Fruit fly (Drosophila melanogaster): ENCODE measurements around the gene Dop1R2.
A peak's percentile ranks its signal among the peaks of the same experiment; 100 is the strongest.

Dop1R2 gene

DNA sequence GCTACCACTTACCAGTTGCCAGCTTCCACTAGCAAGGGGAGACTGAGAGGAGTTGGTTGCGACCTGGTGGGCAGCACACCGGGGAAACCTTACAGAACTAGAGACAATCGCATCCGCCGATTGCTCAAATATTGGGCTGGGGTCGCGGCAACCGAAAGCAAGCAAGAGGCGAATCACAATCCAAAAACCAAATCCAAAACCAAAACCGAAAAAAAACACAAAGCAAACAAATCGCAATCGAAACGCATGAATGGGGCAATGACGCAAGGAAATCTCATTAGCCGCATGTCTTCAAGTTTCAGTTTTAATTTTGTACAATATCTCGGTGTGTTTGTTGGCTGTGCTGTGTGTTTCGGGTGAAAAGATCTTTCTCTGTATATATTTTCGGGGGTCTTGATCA is 29.4 kb upstream of the Dop1R2 start, which contains the start of gene Obp99c:
TSS of gene Obp99c (minus strand) at position 101 of the 400 bp plus-strand sequence.
- TF ChIP-seq toe (GFP tag; optimal IDR thresholded peaks at IDR 0.05) (no peak), bab1 (GFP tag; optimal IDR thresholded peaks at IDR 0.05) (no peak), CG33017 (tag; optimal IDR thresholded peaks at IDR 0.05) (no peak), CG1620 (GFP tag; optimal IDR thresholded peaks at IDR 0.05) (no peak), Mnt (GFP tag; optimal IDR thresholded peaks at IDR 0.05) (no peak), CG11617 (GFP tag; optimal IDR thresholded peaks at IDR 0.05) (no peak), Clk (GFP tag; optimal IDR thresholded peaks at IDR 0.05) (no peak), CG7045 (GFP tag; optimal IDR thresholded peaks at IDR 0.05) (no peak), tj (GFP tag; optimal IDR thresholded peaks at IDR 0.05) (no peak)

dm6 chr3R:29686698-29687097 is 26.9 kb upstream of the Dop1R2 start:
- TF ChIP-seq toe (GFP tag; optimal IDR thresholded peaks at IDR 0.05) = no peak
- TF ChIP-seq cic (GFP tag; optimal IDR thresholded peaks at IDR 0.05) = no peak
- TF ChIP-seq CG33017 (tag; optimal IDR thresholded peaks at IDR 0.05) = no peak
- no peak for TF ChIP-seq CG5204 (GFP tag; optimal IDR thresholded peaks at IDR 0.05)
- no peak for TF ChIP-seq CG12768 (GFP tag; optimal IDR thresholded peaks at IDR 0.05)
- TF ChIP-seq cnc (optimal IDR thresholded peaks at IDR 0.05) = no peak
- TF ChIP-seq CG14711 (tag; optimal IDR thresholded peaks at IDR 0.05) = no peak
- no peak for TF ChIP-seq Crg-1 (GFP tag; optimal IDR thresholded peaks at IDR 0.05)
- no peak for TF ChIP-seq CG7101 (tag; optimal IDR thresholded peaks at IDR 0.05)
- TF ChIP-seq Clk (GFP tag; optimal IDR thresholded peaks at IDR 0.05) = no peak
- TF ChIP-seq Hr96 (GFP tag; optimal IDR thresholded peaks at IDR 0.05) = no peak
- no peak for TF ChIP-seq Mnt (GFP tag; optimal IDR thresholded peaks at IDR 0.05)
- TF ChIP-seq kay (GFP tag; ENCODE audit: borderline replicate concordance) = no peak
- TF ChIP-seq bab1 (GFP tag; optimal IDR thresholded peaks at IDR 0.05) = no peak
- TF ChIP-seq CG1620 (GFP tag; optimal IDR thresholded peaks at IDR 0.05) = no peak

- TF ChIP-seq ovo (GFP tag; optimal IDR thresholded peaks at IDR 0.05) = no peak
- TF ChIP-seq CG12768 (GFP tag; optimal IDR thresholded peaks at IDR 0.05) = peak; percentile 48
These were observed 22.4 kb upstream of the Dop1R2 start, which contains the start of the genes CG7582 and Gycalpha99B for dm6 chr3R:29682152-29682600. CG7582 (minus strand) TSS chr3R:29682278. Gycalpha99B (plus strand) TSS chr3R:29682503.

DNA sequence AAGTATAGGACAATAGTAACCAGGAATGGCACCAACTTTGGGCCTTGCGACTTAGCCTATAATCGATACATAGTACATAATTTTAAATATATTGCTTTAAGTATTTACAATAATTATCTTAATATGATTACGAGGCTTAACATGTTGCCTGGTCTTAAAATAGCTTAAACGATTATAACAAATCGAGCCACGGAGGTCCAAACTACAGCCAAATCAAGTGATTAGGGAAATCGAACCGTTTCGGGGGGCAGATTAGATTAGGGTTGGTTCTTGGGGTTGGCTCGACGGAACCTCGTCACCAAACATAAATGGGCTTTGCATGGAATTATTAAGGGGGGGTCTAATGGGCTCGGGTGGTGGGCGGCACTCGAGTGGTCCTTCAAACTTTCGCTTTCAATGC is 21.5 kb upstream of the Dop1R2 start:
- no peak for TF ChIP-seq ovo (GFP tag; optimal IDR thresholded peaks at IDR 0.05)
- no peak for TF ChIP-seq CG33017 (tag; optimal IDR thresholded peaks at IDR 0.05)
- TF ChIP-seq cnc (optimal IDR thresholded peaks at IDR 0.05) = no peak
- no peak for TF ChIP-seq CG7101 (tag; optimal IDR thresholded peaks at IDR 0.05)
- TF ChIP-seq Crg-1 (GFP tag; optimal IDR thresholded peaks at IDR 0.05) = no peak
- TF ChIP-seq CG14711 (tag; optimal IDR thresholded peaks at IDR 0.05) = no peak
- TF ChIP-seq tj (GFP tag; optimal IDR thresholded peaks at IDR 0.05) = no peak
- no peak for TF ChIP-seq Mnt (GFP tag; optimal IDR thresholded peaks at IDR 0.05)
- TF ChIP-seq CG1620 (GFP tag; optimal IDR thresholded peaks at IDR 0.05) = no peak
- no peak for TF ChIP-seq bab1 (GFP tag; optimal IDR thresholded peaks at IDR 0.05)
- no peak for TF ChIP-seq CG5204 (GFP tag; optimal IDR thresholded peaks at IDR 0.05)

dm6 chr3R:29675333-29675732 is 15.5 kb upstream of the Dop1R2 start, which contains the start of the genes Bub3 and Cap-D2:
Bub3 (minus strand) TSS chr3R:29675421.
Cap-D2 (plus strand) TSS chr3R:29675651.
- TF ChIP-seq cic (GFP tag; optimal IDR thresholded peaks at IDR 0.05) = no peak
- TF ChIP-seq CG33017 (tag; optimal IDR thresholded peaks at IDR 0.05) = peak; percentile 3
- TF ChIP-seq bab1 (GFP tag; optimal IDR thresholded peaks at IDR 0.05) = peak; percentile 72
- no peak for TF ChIP-seq Clk (GFP tag; optimal IDR thresholded peaks at IDR 0.05)
- TF ChIP-seq Mnt (GFP tag; optimal IDR thresholded peaks at IDR 0.05) = peak; percentile 5
- peak; percentile 20 for TF ChIP-seq pad (GFP tag; optimal IDR thresholded peaks at IDR 0.05)
- no peak for TF ChIP-seq ovo (GFP tag; optimal IDR thresholded peaks at IDR 0.05)
- TF ChIP-seq CG7101 (tag; optimal IDR thresholded peaks at IDR 0.05) = peak; percentile 54
- TF ChIP-seq CG11617 (GFP tag; optimal IDR thresholded peaks at IDR 0.05) = peak; percentile 2
- TF ChIP-seq CG1620 (GFP tag; optimal IDR thresholded peaks at IDR 0.05) = peak; percentile 36
- peak; percentile 1 for TF ChIP-seq tj (GFP tag; optimal IDR thresholded peaks at IDR 0.05)
- no peak for TF ChIP-seq cnc (optimal IDR thresholded peaks at IDR 0.05)
- TF ChIP-seq CG7045 (GFP tag; optimal IDR thresholded peaks at IDR 0.05) = peak; percentile 66
- TF ChIP-seq Hr96 (GFP tag; optimal IDR thresholded peaks at IDR 0.05) = peak; percentile 38
- no peak for TF ChIP-seq kay (GFP tag; ENCODE audit: borderline replicate concordance)
- TF ChIP-seq CG5204 (GFP tag; optimal IDR thresholded peaks at IDR 0.05) = peak; percentile 40
- no peak for TF ChIP-seq CG12768 (GFP tag; optimal IDR thresholded peaks at IDR 0.05)
- TF ChIP-seq Crg-1 (GFP tag; optimal IDR thresholded peaks at IDR 0.05) = no peak
- peak; percentile 69 for TF ChIP-seq CG14711 (tag; optimal IDR thresholded peaks at IDR 0.05)
- peak; percentile 65 for TF ChIP-seq toe (GFP tag; optimal IDR thresholded peaks at IDR 0.05)

DNA sequence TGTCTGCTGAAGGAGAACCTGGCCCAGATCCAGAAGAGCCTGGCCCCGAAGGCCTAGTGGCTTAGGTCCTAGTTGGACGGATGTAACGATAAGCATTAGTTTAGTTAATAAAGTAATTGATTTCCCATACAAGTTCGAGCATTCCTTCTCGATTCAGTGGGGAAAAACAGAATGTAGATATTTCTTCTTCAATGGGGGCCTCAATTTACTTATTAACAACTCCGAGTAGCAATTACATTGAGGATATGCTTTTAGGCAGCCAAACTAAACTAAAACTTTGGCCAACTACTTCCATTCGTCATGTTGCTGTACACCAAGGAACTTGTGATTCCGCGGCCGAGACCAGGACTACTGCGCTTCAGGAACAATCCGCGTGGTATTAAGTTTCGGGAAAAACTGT is 12.4 kb upstream of the Dop1R2 start, which contains the start of gene ppk19:
TSS of gene ppk19 (plus strand) at position 301 of the 400 bp plus-strand sequence.
- no peak for TF ChIP-seq CG14711 (tag; optimal IDR thresholded peaks at IDR 0.05)
- TF ChIP-seq CG11617 (GFP tag; optimal IDR thresholded peaks at IDR 0.05) = no peak
- TF ChIP-seq tj (GFP tag; optimal IDR thresholded peaks at IDR 0.05) = no peak
- TF ChIP-seq CG5204 (GFP tag; optimal IDR thresholded peaks at IDR 0.05) = no peak
- no peak for TF ChIP-seq Hr96 (GFP tag; optimal IDR thresholded peaks at IDR 0.05)
- TF ChIP-seq Crg-1 (GFP tag; optimal IDR thresholded peaks at IDR 0.05) = no peak
- no peak for TF ChIP-seq CG7101 (tag; optimal IDR thresholded peaks at IDR 0.05)
- TF ChIP-seq pad (GFP tag; optimal IDR thresholded peaks at IDR 0.05) = no peak
- TF ChIP-seq cnc (optimal IDR thresholded peaks at IDR 0.05) = no peak
- no peak for TF ChIP-seq CG33017 (tag; optimal IDR thresholded peaks at IDR 0.05)
- no peak for TF ChIP-seq ovo (GFP tag; optimal IDR thresholded peaks at IDR 0.05)
- no peak for TF ChIP-seq Clk (GFP tag; optimal IDR thresholded peaks at IDR 0.05)
- no peak for TF ChIP-seq Mnt (GFP tag; optimal IDR thresholded peaks at IDR 0.05)

Measured in whole organism, adult.